Fruit fly (Drosophila melanogaster) whole organism, embryonic: ENCODE measurements around the gene CG32371.

Experiments used
- ATbp ChIP-seq: fragments of 200-800 bp; sonication (Bioruptor generic); optimal IDR thresholded peaks from 2 replicates; lab custom pipeline; 2017; ENCODE audit warnings: missing biosample characterization, mild to moderate bottlenecking, missing genetic modification characterization, missing genetic modification reagents
- Blimp-1 ChIP-seq: fragments of 200-800 bp; sonication (Bioruptor generic); optimal IDR thresholded peaks from 3 replicates; lab custom pipeline; 2018; ENCODE audit warnings: missing biosample characterization, missing genetic modification characterization, mild to moderate bottlenecking, moderate library complexity, missing genetic modification reagents
- CG10209 ChIP-seq: fragments of 200-800 bp; sonication (Bioruptor generic); optimal IDR thresholded peaks from 3 replicates; lab custom pipeline; 2017; ENCODE audit warnings: missing biosample characterization, mild to moderate bottlenecking, missing genetic modification characterization, missing genetic modification reagents
- CG10366 ChIP-seq: fragments of 200-800 bp; sonication (Bioruptor generic); IDR thresholded peaks from 2 replicates; pipeline ENCODE4 v1.3.6; 2022; ENCODE audit warnings: missing biosample characterization, missing genetic modification characterization
- CG10431 ChIP-seq: fragments of 200-800 bp; sonication (Bioruptor generic); optimal IDR thresholded peaks from 3 replicates; lab custom pipeline; 2018; ENCODE audit warnings: missing biosample characterization, mild to moderate bottlenecking, missing genetic modification characterization
- CG11456 ChIP-seq: fragments of 200-800 bp; sonication (Bioruptor generic); IDR thresholded peaks from 3 replicates; pipeline ENCODE4 v1.3.6; 2022; ENCODE audit warnings: missing biosample characterization, missing genetic modification characterization
- CG11723 ChIP-seq: fragments of 200-800 bp; sonication (Bioruptor generic); optimal IDR thresholded peaks from 2 replicates; lab custom pipeline; 2017; ENCODE audit warnings: missing biosample characterization, mild to moderate bottlenecking, missing genetic modification characterization
- CG12219 ChIP-seq: fragments of 200-800 bp; sonication (Bioruptor generic); optimal IDR thresholded peaks from 3 replicates; lab custom pipeline; 2018; ENCODE audit warnings: missing biosample characterization, mild to moderate bottlenecking, missing genetic modification characterization
- CG1603 ChIP-seq: fragments of 200-800 bp; sonication (Bioruptor generic); optimal IDR thresholded peaks from 2 replicates; lab custom pipeline; 2019; ENCODE audit warnings: missing biosample characterization, mild to moderate bottlenecking, missing genetic modification characterization, moderate library complexity
- CG17361 ChIP-seq: fragments of 200-800 bp; sonication (Bioruptor generic); IDR thresholded peaks from 3 replicates; pipeline ENCODE4 v1.3.6; 2022; ENCODE audit warnings: missing biosample characterization, missing genetic modification characterization
- CG17385 ChIP-seq: fragments of 200-800 bp; sonication (Bioruptor generic); optimal IDR thresholded peaks from 3 replicates; lab custom pipeline; 2018; ENCODE audit warnings: missing biosample characterization, mild to moderate bottlenecking, missing genetic modification characterization
- CG2116 ChIP-seq: fragments of 200-800 bp; sonication (Bioruptor generic); optimal IDR thresholded peaks from 3 replicates; lab custom pipeline; 2018; ENCODE audit warnings: missing biosample characterization, mild to moderate bottlenecking, missing genetic modification characterization
- CG34422 ChIP-seq: fragments of 200-800 bp; sonication (Bioruptor generic); IDR thresholded peaks from 3 replicates; pipeline ENCODE4 v1.3.6; 2022; ENCODE audit warnings: missing biosample characterization, missing genetic modification characterization
- CG6765 ChIP-seq: fragments of 200-800 bp; sonication (Bioruptor generic); optimal IDR thresholded peaks from 3 replicates; lab custom pipeline; 2017; ENCODE audit warnings: missing biosample characterization, mild to moderate bottlenecking, missing genetic modification characterization
- CG7556 ChIP-seq: fragments of 200-800 bp; sonication (Bioruptor generic); optimal IDR thresholded peaks from 2 replicates; lab custom pipeline; 2017; ENCODE audit warnings: missing biosample characterization, mild to moderate bottlenecking, missing genetic modification characterization
- CG7987 ChIP-seq: fragments of 200-800 bp; sonication (Bioruptor generic); optimal IDR thresholded peaks from 2 replicates; lab custom pipeline; 2018; ENCODE audit warnings: missing biosample characterization, mild to moderate bottlenecking, missing genetic modification characterization, moderate library complexity
- CG8089 ChIP-seq: fragments of 200-800 bp; sonication (Bioruptor generic); optimal IDR thresholded peaks from 3 replicates; lab custom pipeline; 2016; ENCODE audit warnings: missing biosample characterization, missing genetic modification characterization
- Dip2 ChIP-seq: fragments of 200-800 bp; sonication (Bioruptor generic); IDR thresholded peaks from 2 replicates; pipeline ENCODE4 v1.3.6; 2022; ENCODE audit warnings: missing biosample characterization, missing genetic modification characterization
- Dp ChIP-seq: fragments of 200-800 bp; sonication (Bioruptor generic); optimal IDR thresholded peaks from 2 replicates; lab custom pipeline; 2018; ENCODE audit warnings: missing biosample characterization, mild to moderate bottlenecking, missing genetic modification characterization, moderate library complexity
- ERR ChIP-seq: fragments of 200-800 bp; sonication (Bioruptor generic); optimal IDR thresholded peaks from 2 replicates; lab custom pipeline; 2016; ENCODE audit warnings: missing biosample characterization, missing genetic modification characterization
- Elba2 ChIP-seq: fragments of 200-800 bp; sonication (Bioruptor generic); optimal IDR thresholded peaks from 3 replicates; lab custom pipeline; 2016; ENCODE audit warnings: missing biosample characterization, missing genetic modification characterization
- Fer3 ChIP-seq: fragments of 200-800 bp; sonication (Bioruptor generic); optimal IDR thresholded peaks from 2 replicates; lab custom pipeline; 2018; ENCODE audit warnings: missing biosample characterization, mild to moderate bottlenecking, missing genetic modification characterization, moderate library complexity
- NfI ChIP-seq: fragments of 200-800 bp; sonication (Bioruptor generic); optimal IDR thresholded peaks from 3 replicates; lab custom pipeline; 2018; ENCODE audit warnings: missing biosample characterization, mild to moderate bottlenecking, missing genetic modification characterization, moderate library complexity
- PHDP ChIP-seq: fragments of 200-800 bp; sonication (Bioruptor generic); optimal IDR thresholded peaks from 3 replicates; lab custom pipeline; 2018; ENCODE audit warnings: missing biosample characterization, mild to moderate bottlenecking, missing genetic modification characterization, moderate library complexity
- Pdp1 ChIP-seq, 2 experiments: fragments of 200-800 bp; sonication (Bioruptor generic); optimal IDR thresholded peaks; 3 replicates each; lab custom pipeline; 2016; ENCODE audit warnings: missing biosample characterization in 2 of 2, missing genetic modification characterization in 2 of 2, mild to moderate bottlenecking in 1 of 2, moderate library complexity in 1 of 2
- Side ChIP-seq: fragments of 200-800 bp; sonication (Bioruptor generic); optimal IDR thresholded peaks from 2 replicates; lab custom pipeline; 2016; ENCODE audit warnings: missing biosample characterization, missing genetic modification characterization
- Sry-β ChIP-seq: fragments of 200-800 bp; sonication (Bioruptor generic); optimal IDR thresholded peaks from 2 replicates; lab custom pipeline; 2018; ENCODE audit warnings: missing biosample characterization, mild to moderate bottlenecking, missing genetic modification characterization, moderate library complexity
- Tbp ChIP-seq: fragments of >200 bp; optimal IDR thresholded peaks from 2 replicates; lab custom pipeline; 2018; ENCODE audit warnings: missing biosample characterization, missing genetic modification characterization
- Trl ChIP-seq, 3 experiments: fragments of >200 bp in 2 of 3; fragments of 200-800 bp in 1 of 3; sonication (Bioruptor generic) in 1 of 3; optimal IDR thresholded peaks; 2 replicates in 1 of 3; 3 replicates in 2 of 3; lab custom pipeline; 2016 to 2017; ENCODE audit warnings: missing biosample characterization in 1 of 3, missing genetic modification characterization in 1 of 3
- ash1 ChIP-seq: fragments of 200-800 bp; sonication (Bioruptor generic); optimal IDR thresholded peaks from 2 replicates; lab custom pipeline; 2018; ENCODE audit warnings: missing biosample characterization, mild to moderate bottlenecking, missing genetic modification characterization
- cad ChIP-seq: fragments of >200 bp; optimal IDR thresholded peaks from 2 replicates; lab custom pipeline; 2017; ENCODE audit warnings: missing biosample characterization, missing genetic modification characterization
- chinmo ChIP-seq: fragments of 200-800 bp; sonication (Bioruptor generic); IDR thresholded peaks from 4 replicates; pipeline ENCODE4 v1.3.6; 2022; ENCODE audit warnings: missing biosample characterization, missing genetic modification characterization; ENCODE audit not compliant: partially characterized antibody
- dan ChIP-seq: fragments of 200-800 bp; sonication (Bioruptor generic); IDR thresholded peaks from 2 replicates; pipeline ENCODE4 v1.3.6; 2022; ENCODE audit warnings: missing biosample characterization, missing genetic modification characterization
- esg ChIP-seq: fragments of 200-800 bp; sonication (Bioruptor generic); conservative IDR thresholded peaks from 2 replicates; pipeline ENCODE4 v1.3.6; 2022; ENCODE audit warnings: missing biosample characterization, missing genetic modification characterization
- exex ChIP-seq: fragments of 200-800 bp; sonication (Bioruptor generic); optimal IDR thresholded peaks from 4 replicates; lab custom pipeline; 2018; ENCODE audit warnings: missing biosample characterization, mild to moderate bottlenecking, missing genetic modification characterization, moderate library complexity
- fd3F ChIP-seq: fragments of 200-800 bp; sonication (Bioruptor generic); optimal IDR thresholded peaks from 2 replicates; lab custom pipeline; 2018; ENCODE audit warnings: missing biosample characterization, mild to moderate bottlenecking, missing genetic modification characterization, moderate library complexity
- kah ChIP-seq: fragments of 200-800 bp; sonication (Bioruptor generic); optimal IDR thresholded peaks from 2 replicates; lab custom pipeline; 2018; ENCODE audit warnings: missing biosample characterization, mild to moderate bottlenecking, missing genetic modification characterization
- kni ChIP-seq: fragments of 200-800 bp; sonication (Bioruptor generic); optimal IDR thresholded peaks from 3 replicates; lab custom pipeline; 2017; ENCODE audit warnings: mild to moderate bottlenecking, missing biosample characterization, missing genetic modification reagents, missing genetic modification characterization
- luna ChIP-seq: fragments of 200-800 bp; sonication (Bioruptor generic); optimal IDR thresholded peaks from 2 replicates; lab custom pipeline; 2016; ENCODE audit warnings: missing biosample characterization, missing genetic modification characterization
- nmo ChIP-seq: fragments of 200-800 bp; sonication (Bioruptor generic); optimal IDR thresholded peaks from 2 replicates; lab custom pipeline; 2018; ENCODE audit warnings: missing biosample characterization, mild to moderate bottlenecking, missing genetic modification characterization, moderate library complexity
- peb ChIP-seq: fragments of 200-800 bp; sonication (Bioruptor generic); IDR thresholded peaks from 2 replicates; pipeline ENCODE4 v1.3.6; 2022; ENCODE audit warnings: missing biosample characterization, missing genetic modification characterization
- phol ChIP-seq: fragments of 200-800 bp; sonication (Bioruptor generic); optimal IDR thresholded peaks from 3 replicates; lab custom pipeline; 2018; ENCODE audit warnings: missing biosample characterization, mild to moderate bottlenecking, missing genetic modification characterization, moderate library complexity
- psq ChIP-seq: fragments of 200-800 bp; sonication (Bioruptor generic); optimal IDR thresholded peaks from 2 replicates; lab custom pipeline; 2017; ENCODE audit warnings: missing biosample characterization, missing genetic modification characterization
- pum ChIP-seq: fragments of 200-800 bp; sonication (Bioruptor generic); optimal IDR thresholded peaks from 2 replicates; lab custom pipeline; 2016; ENCODE audit warnings: missing biosample characterization, missing genetic modification characterization
- rib ChIP-seq: fragments of 200-800 bp; sonication (Bioruptor generic); IDR thresholded peaks from 2 replicates; pipeline ENCODE4 v1.3.6; 2022; ENCODE audit warnings: missing biosample characterization, missing genetic modification characterization
- sens ChIP-seq: fragments of 200-800 bp; sonication (Bioruptor generic); peaks from one replicate; lab custom pipeline; 2016; ENCODE audit warnings: missing biosample characterization, missing genetic modification characterization
- sens-2 ChIP-seq: fragments of 200-800 bp; sonication (Bioruptor generic); IDR thresholded peaks from 2 replicates; pipeline ENCODE4 v1.3.6; 2022; ENCODE audit warnings: missing biosample characterization, missing genetic modification characterization
- so ChIP-seq: fragments of 200-800 bp; sonication (Bioruptor generic); IDR thresholded peaks from 3 replicates; pipeline ENCODE4 v1.3.6; 2022; ENCODE audit warnings: missing biosample characterization, missing genetic modification characterization
- unpg ChIP-seq: fragments of 200-800 bp; sonication (Bioruptor generic); optimal IDR thresholded peaks from 3 replicates; lab custom pipeline; 2018; ENCODE audit warnings: missing biosample characterization, mild to moderate bottlenecking, missing genetic modification characterization, moderate library complexity

CG32371 gene

DNA sequence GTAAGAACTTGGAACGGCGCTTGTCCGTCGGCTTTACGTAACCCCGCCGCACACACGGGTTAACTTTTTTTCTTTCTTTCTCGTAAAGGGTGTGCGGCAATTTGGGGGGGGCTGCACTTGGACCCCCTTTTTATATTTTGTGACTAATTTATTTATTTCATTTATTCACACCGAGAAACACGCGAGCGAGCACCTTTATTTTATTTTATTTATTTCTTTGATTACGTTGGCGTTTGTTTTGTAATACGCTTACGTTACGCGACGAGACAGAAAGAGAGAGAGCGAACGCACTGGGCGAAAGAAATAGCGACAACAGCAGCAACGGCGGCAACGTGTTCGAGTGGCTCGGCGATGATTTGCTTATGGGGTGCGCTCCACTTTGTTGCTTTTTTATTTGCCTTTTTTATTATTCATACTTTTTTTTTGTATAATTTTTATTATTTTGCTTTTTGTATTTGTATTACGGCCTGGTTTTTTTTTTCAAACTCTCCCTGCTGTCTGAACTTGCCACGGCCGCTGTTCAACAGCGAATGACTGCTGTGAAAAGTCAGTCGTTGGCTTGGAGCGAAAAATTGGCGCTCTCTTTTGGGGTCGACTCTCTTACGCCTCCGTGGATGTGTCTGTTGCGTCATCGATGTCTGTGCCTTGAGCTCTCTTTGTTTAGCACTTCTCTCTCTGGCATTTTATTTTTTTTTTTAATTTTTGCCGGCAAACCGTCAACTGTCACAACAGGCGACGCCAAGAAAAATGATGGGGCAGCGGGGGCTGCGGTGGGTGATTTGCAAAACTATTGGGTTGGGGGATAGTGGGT is 41.3 kb upstream of the CG32371 start, which contains the start of gene CG32369 (continued):
- TF ChIP-seq NfI (GFP tag; lab: Kevin White, UChicago) (no peak), psq (GFP tag; lab: Kevin White, UChicago) (no peak), fd3F (GFP tag; lab: Kevin White, UChicago) (no peak), nmo (GFP tag; lab: Kevin White, UChicago) (no peak), luna (GFP tag; lab: Kevin White, UChicago) (no peak), CG17385 (GFP tag; lab: Kevin White, UChicago) (peak; percentile 56), pum (GFP tag; lab: Kevin White, UChicago) (no peak), so (GFP tag; lab: Robert Waterston, UW) (no peak; the same call in 2 of the 3 replicates), CG10366 (GFP tag; lab: Robert Waterston, UW) (no peak), exex (tag; lab: Kevin White, UChicago) (peak; percentile 4), CG11723 (GFP tag; lab: Kevin White, UChicago) (peak; percentile 2), sens-2 (GFP tag; lab: Robert Waterston, UW) (no peak), ATbp (GFP tag; lab: Kevin White, UChicago) (peak; percentile 12), CG7987 (peak; percentile 52), Tbp (GFP tag; lab: Kevin White, UChicago) (no peak), Trl (optimal IDR thresholded peaks at IDR 0.05; lab: Kevin White, UChicago) (peak; percentile 93 to 98), Trl (GFP tag; optimal IDR thresholded peaks at IDR 0.05; lab: Kevin White, UChicago) (peak; percentile 25), CG11456 (GFP tag; lab: Robert Waterston, UW) (no peak), peb (GFP tag; lab: Robert Waterston, UW) (no peak), esg (GFP tag; lab: Robert Waterston, UW) (no peak), CG2116 (GFP tag; lab: Kevin White, UChicago) (no peak), CG10209 (GFP tag; lab: Kevin White, UChicago) (no peak), Blimp-1 (GFP tag; lab: Kevin White, UChicago) (peak; percentile 9), phol (tag; lab: Kevin White, UChicago) (no peak), ash1 (GFP tag; lab: Kevin White, UChicago) (no peak), CG7556 (GFP tag; lab: Kevin White, UChicago) (no peak), CG12219 (no peak), cad (no peak), Fer3 (tag; lab: Kevin White, UChicago) (no peak), Pdp1 (GFP tag; optimal IDR thresholded peaks at IDR 0.05; lab: Kevin White, UChicago) (peak in 1 of 2 experiments; percentile 100), unpg (peak; percentile 13), CG6765 (GFP tag; lab: Kevin White, UChicago) (no peak), CG8089 (GFP tag; lab: Kevin White, UChicago) (no peak), CG17361 (GFP tag; lab: Robert Waterston, UW) (no peak), Elba2 (no peak), Side (GFP tag; lab: Kevin White, UChicago) (no peak), chinmo (GFP tag; lab: Robert Waterston, UW) (peak; percentile 91), Dp (GFP tag; lab: Kevin White, UChicago) (no peak), PHDP (tag; lab: Kevin White, UChicago) (peak; percentile 48), Dip2 (GFP tag; lab: Robert Waterston, UW) (no peak), rib (GFP tag; lab: Robert Waterston, UW) (peak; percentile 85), CG34422 (GFP tag; lab: Robert Waterston, UW) (peak; percentile 76; the same call in 1 of the 3 replicates), CG10431 (GFP tag; lab: Kevin White, UChicago) (no peak), kni (no peak), CG1603 (no peak), Sry-β (GFP tag; lab: Kevin White, UChicago) (no peak), kah (GFP tag; lab: Kevin White, UChicago) (no peak), dan (no peak), ERR (no peak), sens (GFP tag; lab: Kevin White, UChicago) (peak; percentile 90)
